Fruit fly (Drosophila melanogaster) whole organism, embryonic: ENCODE data around the gene CG31538.
A peak's percentile ranks its signal among the peaks of the same experiment; 100 is the strongest.

Experiments used
- ATbp ChIP-seq: fragments of 200-800 bp; sonication (Bioruptor generic); optimal IDR thresholded peaks from 2 replicates; lab custom pipeline; 2017; ENCODE audit warnings: missing biosample characterization, mild to moderate bottlenecking, missing genetic modification characterization, missing genetic modification reagents
- Awh ChIP-seq: fragments of 200-800 bp; sonication (Bioruptor generic); IDR thresholded peaks from 2 replicates; pipeline ENCODE4, ENCODE4 v1.3.6; 2022; ENCODE audit warnings: missing biosample characterization, missing genetic modification characterization
- Bdp1 ChIP-seq: fragments of 200-800 bp; sonication (Bioruptor generic); optimal IDR thresholded peaks from 3 replicates; lab custom pipeline; 2016; ENCODE audit warnings: missing biosample characterization, missing genetic modification characterization
- BtbVII ChIP-seq: fragments of 200-800 bp; sonication (Bioruptor generic); optimal IDR thresholded peaks from 3 replicates; lab custom pipeline; 2017; ENCODE audit warnings: missing biosample characterization, mild to moderate bottlenecking, missing genetic modification characterization
- CG10543 ChIP-seq: fragments of 200-800 bp; sonication (Bioruptor generic); optimal IDR thresholded peaks from 3 replicates; lab custom pipeline; 2017; ENCODE audit warnings: missing biosample characterization, mild to moderate bottlenecking, missing genetic modification characterization, moderate library complexity
- CG11247 ChIP-seq: fragments of 200-800 bp; sonication (Bioruptor generic); IDR thresholded peaks from 2 replicates; pipeline ENCODE4 v1.3.6; 2022; ENCODE audit warnings: missing biosample characterization, missing genetic modification characterization
- CG12236 ChIP-seq: fragments of 200-800 bp; sonication (Bioruptor generic); optimal IDR thresholded peaks from 2 replicates; lab custom pipeline; 2016; ENCODE audit warnings: missing biosample characterization, missing genetic modification characterization
- CG12391 ChIP-seq: fragments of 200-800 bp; sonication (Bioruptor generic); optimal IDR thresholded peaks from 3 replicates; lab custom pipeline; 2018; ENCODE audit warnings: missing biosample characterization, mild to moderate bottlenecking, missing genetic modification characterization, moderate library complexity
- CG13123 ChIP-seq: fragments of 200-800 bp; sonication (Bioruptor generic); optimal IDR thresholded peaks from 2 replicates; lab custom pipeline; 2016; ENCODE audit warnings: missing biosample characterization, missing genetic modification characterization
- CG1529 ChIP-seq: fragments of 200-800 bp; sonication (Bioruptor generic); optimal IDR thresholded peaks from 3 replicates; lab custom pipeline; 2018; ENCODE audit warnings: missing biosample characterization, missing genetic modification characterization
- CG16863 ChIP-seq: fragments of 200-800 bp; sonication (Bioruptor generic); optimal IDR thresholded peaks from 3 replicates; lab custom pipeline; 2016; ENCODE audit warnings: missing biosample characterization, missing genetic modification characterization
- CG17186 ChIP-seq: fragments of 200-800 bp; sonication (Bioruptor generic); optimal IDR thresholded peaks from 3 replicates; lab custom pipeline; 2017; ENCODE audit warnings: missing biosample characterization, missing genetic modification reagents, missing genetic modification characterization
- CG18011 ChIP-seq: fragments of 200-800 bp; sonication (Bioruptor generic); optimal IDR thresholded peaks from 2 replicates; lab custom pipeline; 2017; ENCODE audit warnings: missing biosample characterization, missing genetic modification characterization, mild to moderate bottlenecking, moderate library complexity, missing genotype
- CG18262 ChIP-seq: fragments of 200-800 bp; optimal IDR thresholded peaks from 3 replicates; lab custom pipeline; 2019; ENCODE audit warnings: missing biosample characterization, mild to moderate bottlenecking, missing genetic modification characterization, moderate library complexity
- CG3407 ChIP-seq: fragments of 200-800 bp; sonication (Bioruptor generic); optimal IDR thresholded peaks from 2 replicates; lab custom pipeline; 2018; ENCODE audit warnings: missing biosample characterization, mild to moderate bottlenecking, missing genetic modification characterization
- CG7357 ChIP-seq: fragments of 200-800 bp; sonication (Bioruptor generic); IDR thresholded peaks from 3 replicates; pipeline ENCODE4 v1.3.6; 2022; ENCODE audit warnings: missing biosample characterization, missing genetic modification characterization
- CG7556 ChIP-seq: fragments of 200-800 bp; sonication (Bioruptor generic); optimal IDR thresholded peaks from 2 replicates; lab custom pipeline; 2017; ENCODE audit warnings: missing biosample characterization, mild to moderate bottlenecking, missing genetic modification characterization
- CHES-1-like ChIP-seq: fragments of 200-800 bp; sonication (Bioruptor generic); optimal IDR thresholded peaks from 2 replicates; lab custom pipeline; 2016; ENCODE audit warnings: missing biosample characterization, missing genetic modification characterization
- Camta ChIP-seq: fragments of 200-800 bp; sonication (Bioruptor generic); optimal IDR thresholded peaks from 2 replicates; lab custom pipeline; 2016; ENCODE audit warnings: missing biosample characterization, missing genetic modification characterization
- Hr39 ChIP-seq: fragments of >200 bp; optimal IDR thresholded peaks from 2 replicates; lab custom pipeline; 2017
- MTF-1 ChIP-seq: fragments of 200-800 bp; sonication (Bioruptor generic); optimal IDR thresholded peaks from 2 replicates; lab custom pipeline; 2018; ENCODE audit warnings: missing biosample characterization, mild to moderate bottlenecking, missing genetic modification characterization, borderline replicate concordance
- NC2α ChIP-seq: fragments of 200-800 bp; sonication (Bioruptor generic); optimal IDR thresholded peaks from 2 replicates; lab custom pipeline; 2016; ENCODE audit warnings: missing biosample characterization, missing genetic modification characterization
- PHDP ChIP-seq: fragments of 200-800 bp; sonication (Bioruptor generic); optimal IDR thresholded peaks from 3 replicates; lab custom pipeline; 2018; ENCODE audit warnings: missing biosample characterization, mild to moderate bottlenecking, missing genetic modification characterization, moderate library complexity
- Ravus ChIP-seq: fragments of 200-800 bp; sonication (Bioruptor generic); IDR thresholded peaks from 2 replicates; pipeline ENCODE4 v1.3.6; 2022; ENCODE audit warnings: missing biosample characterization, missing genetic modification characterization
- Sox100B ChIP-seq: fragments of 200-800 bp; sonication (Bioruptor generic); optimal IDR thresholded peaks from 3 replicates; lab custom pipeline; 2018; ENCODE audit warnings: missing biosample characterization, mild to moderate bottlenecking, missing genetic modification characterization
- Xrp1 ChIP-seq: fragments of 200-800 bp; sonication (Bioruptor generic); IDR thresholded peaks from 2 replicates; pipeline ENCODE4 v1.3.6; 2022; ENCODE audit warnings: missing biosample characterization, missing genetic modification characterization
- ac ChIP-seq: fragments of 200-800 bp; sonication (Bioruptor generic); optimal IDR thresholded peaks from 3 replicates; lab custom pipeline; 2017; ENCODE audit warnings: missing biosample characterization, mild to moderate bottlenecking, missing genetic modification characterization
- bsh ChIP-seq, 2 experiments: fragments of 200-800 bp; sonication (Bioruptor generic); optimal IDR thresholded peaks; 2 replicates each; lab custom pipeline; 2017 to 2018; ENCODE audit warnings: mild to moderate bottlenecking in 2 of 2, missing biosample characterization in 2 of 2, missing genetic modification characterization in 2 of 2, moderate library complexity in 1 of 2
- cato ChIP-seq: fragments of 200-800 bp; sonication (Bioruptor generic); optimal IDR thresholded peaks from 2 replicates; lab custom pipeline; 2016; ENCODE audit warnings: missing biosample characterization, missing genetic modification characterization, borderline replicate concordance
- chm ChIP-seq: fragments of 200-800 bp; sonication (Bioruptor generic); IDR thresholded peaks from 2 replicates; pipeline ENCODE4 v1.3.6; 2022; ENCODE audit warnings: missing biosample characterization, missing genetic modification characterization
- cwo ChIP-seq: fragments of 200-800 bp; sonication (Bioruptor generic); optimal IDR thresholded peaks from 3 replicates; lab custom pipeline; 2017; ENCODE audit warnings: missing biosample characterization, missing genetic modification characterization, mild to moderate bottlenecking, moderate library complexity, missing genetic modification reagents
- dmrt99B ChIP-seq: fragments of 200-800 bp; sonication (Bioruptor generic); optimal IDR thresholded peaks from 2 replicates; lab custom pipeline; 2018; ENCODE audit warnings: missing biosample characterization, mild to moderate bottlenecking, missing genetic modification characterization, moderate library complexity
- emc ChIP-seq: fragments of 200-800 bp; sonication (Bioruptor generic); optimal IDR thresholded peaks from 2 replicates; lab custom pipeline; 2016; ENCODE audit warnings: missing biosample characterization, missing genetic modification characterization
- en ChIP-seq: fragments of 200-800 bp; sonication (Bioruptor generic); optimal IDR thresholded peaks from 2 replicates; lab custom pipeline; 2016; ENCODE audit warnings: missing biosample characterization, missing genetic modification characterization
- eve ChIP-seq, 2 experiments: fragments of >200 bp; optimal IDR thresholded peaks; 2 replicates each; lab custom pipeline; 2017; ENCODE audit warnings: missing biosample characterization in 2 of 2, missing genetic modification characterization in 2 of 2
- gem ChIP-seq: fragments of 200-800 bp; sonication (Bioruptor generic); optimal IDR thresholded peaks from 2 replicates; lab custom pipeline; 2019; ENCODE audit warnings: missing biosample characterization, mild to moderate bottlenecking, missing genetic modification characterization, moderate library complexity
- kah ChIP-seq: fragments of 200-800 bp; sonication (Bioruptor generic); optimal IDR thresholded peaks from 2 replicates; lab custom pipeline; 2018; ENCODE audit warnings: missing biosample characterization, mild to moderate bottlenecking, missing genetic modification characterization
- kay ChIP-seq: fragments of 200-800 bp; sonication (Bioruptor generic); optimal IDR thresholded peaks from 2 replicates; lab custom pipeline; 2016; ENCODE audit warnings: missing biosample characterization, missing genetic modification characterization
- lab ChIP-seq: fragments of 200-800 bp; sonication (Bioruptor generic); optimal IDR thresholded peaks from 3 replicates; lab custom pipeline; 2017; ENCODE audit warnings: missing biosample characterization, missing genetic modification characterization, mild to moderate bottlenecking, moderate library complexity, missing genetic modification reagents
- lilli ChIP-seq: fragments of 200-800 bp; sonication (Bioruptor generic); optimal IDR thresholded peaks from 3 replicates; lab custom pipeline; 2016; ENCODE audit warnings: missing biosample characterization, missing genetic modification characterization
- lola ChIP-seq, 3 experiments: fragments of >200 bp in 2 of 3; fragments of 200-800 bp in 1 of 3; sonication (Bioruptor generic) in 1 of 3; optimal IDR thresholded peaks; 2 replicates each; lab custom pipeline; 2017 to 2019; ENCODE audit warnings: missing biosample characterization in 3 of 3, missing genetic modification characterization in 3 of 3, mild to moderate bottlenecking in 1 of 3, moderate library complexity in 1 of 3
- mam ChIP-seq: fragments of 200-800 bp; sonication (Bioruptor generic); optimal IDR thresholded peaks from 3 replicates; lab custom pipeline; 2016; ENCODE audit warnings: missing biosample characterization, missing genetic modification characterization
- nerfin-2 ChIP-seq: fragments of 200-800 bp; sonication (Bioruptor generic); IDR thresholded peaks from 2 replicates; pipeline ENCODE4 v1.3.6; 2022; ENCODE audit warnings: missing biosample characterization, missing genetic modification characterization; ENCODE audit not compliant: partially characterized antibody
- onecut ChIP-seq: fragments of 200-800 bp; sonication (Bioruptor generic); IDR thresholded peaks from 2 replicates; pipeline ENCODE4 v1.3.6; 2022; ENCODE audit warnings: missing biosample characterization, missing genetic modification characterization
- pho ChIP-seq: fragments of 200-800 bp; sonication (Bioruptor generic); optimal IDR thresholded peaks from 2 replicates; lab custom pipeline; 2016; ENCODE audit warnings: missing biosample characterization, missing genetic modification characterization
- sim ChIP-seq: fragments of 200-800 bp; sonication (Bioruptor generic); IDR thresholded peaks from 2 replicates; pipeline ENCODE4 v1.3.6; 2022; ENCODE audit warnings: missing biosample characterization, missing genetic modification characterization
- toy ChIP-seq: fragments of 200-800 bp; sonication (Bioruptor generic); IDR thresholded peaks from 2 replicates; pipeline ENCODE4 v1.3.6; 2022; ENCODE audit warnings: missing biosample characterization, missing genetic modification characterization
- tx ChIP-seq: fragments of 200-800 bp; sonication (Bioruptor generic); optimal IDR thresholded peaks from 2 replicates; lab custom pipeline; 2016; ENCODE audit warnings: missing biosample characterization, missing genetic modification characterization
- z ChIP-seq: fragments of 200-800 bp; sonication (Bioruptor generic); IDR thresholded peaks from 3 replicates; pipeline ENCODE4 v1.3.6; 2022; ENCODE audit warnings: missing biosample characterization, missing genetic modification characterization

CG31538 gene

DNA sequence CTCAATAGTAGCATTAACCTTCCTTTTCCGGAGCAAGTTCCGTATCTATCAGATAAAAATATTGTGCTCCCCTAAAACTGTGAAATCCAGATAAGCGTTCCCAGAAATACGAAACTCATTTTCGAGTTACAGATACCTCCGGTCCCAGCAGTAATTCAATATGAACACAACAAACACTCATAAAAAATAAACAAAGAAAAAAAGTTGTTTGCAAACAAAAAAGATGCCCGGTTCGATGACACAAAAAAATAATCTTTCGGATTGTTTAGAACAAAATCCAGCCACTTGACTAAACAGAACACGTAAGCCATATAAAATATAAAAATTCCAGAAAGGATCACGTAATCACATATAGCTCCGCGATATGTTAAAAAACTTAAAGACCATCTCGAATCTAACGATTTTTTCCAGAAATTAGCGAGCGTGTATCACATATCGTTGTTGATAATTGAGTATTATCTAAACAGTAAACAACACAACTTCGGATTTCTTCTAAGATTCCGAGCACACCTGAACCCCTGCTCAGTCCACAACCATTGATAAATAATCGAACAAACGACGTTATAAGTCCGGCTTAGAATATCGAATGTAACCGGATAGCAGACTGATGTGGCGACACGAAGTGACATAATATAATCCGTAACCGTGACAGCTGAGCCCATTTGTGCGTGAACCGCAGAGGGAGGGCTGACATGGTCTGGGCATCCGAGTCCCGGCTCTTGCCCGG lies 41.6 kb upstream of the CG31538 start (continued):
- TF ChIP-seq Sox100B (peak; percentile 50), CG18011 (GFP tag; lab: Kevin White, UChicago) (peak; percentile 2), kay (GFP tag; lab: Kevin White, UChicago) (peak; percentile 24), CG11247 (GFP tag; lab: Robert Waterston, UW) (0 out of 2 replicates have a peak, but pooled peaks have one; percentile 26), NC2α (GFP tag; lab: Kevin White, UChicago) (peak; percentile 19), lilli (GFP tag; lab: Kevin White, UChicago) (no peak), z (0 out of 3 replicates have a peak, but pooled peaks have one; percentile 42), pho (GFP tag; lab: Kevin White, UChicago) (peak; percentile 21), chm (GFP tag; lab: Robert Waterston, UW) (peak; percentile 63; the same call in 1 of the 2 replicates), eve (GFP tag; optimal IDR thresholded peaks at IDR 0.05; lab: Kevin White, UChicago) (peak in 1 of 2 experiments; percentile 57), ac (peak; percentile 74), CG7357 (GFP tag; lab: Robert Waterston, UW) (no peak), CHES-1-like (GFP tag; lab: Kevin White, UChicago) (peak; percentile 9), CG3407 (GFP tag; lab: Kevin White, UChicago) (peak; percentile 61), en (peak; percentile 28), CG12236 (peak; percentile 54), tx (peak; percentile 17), Hr39 (lab: Kevin White, UChicago) (no peak), CG10543 (GFP tag; lab: Kevin White, UChicago) (peak; percentile 13), PHDP (peak; percentile 51), Camta (peak; percentile 63), nerfin-2 (no peak), Ravus (no peak), gem (tag; lab: Kevin White, UChicago) (peak; percentile 64), Awh (GFP tag; lab: Robert Waterston, UW) (peak; percentile 63; the same call in 1 of the 2 replicates), BtbVII (GFP tag; lab: Kevin White, UChicago) (peak; percentile 16), MTF-1 (peak; percentile 72), bsh (GFP tag; optimal IDR thresholded peaks at IDR 0.05; lab: Kevin White, UChicago) (peak in 1 of 2 experiments; percentile 59), ATbp (GFP tag; lab: Kevin White, UChicago) (peak; percentile 75), cato (GFP tag; lab: Kevin White, UChicago) (no peak), lab (GFP tag; lab: Kevin White, UChicago) (peak; percentile 30), CG16863 (GFP tag; lab: Kevin White, UChicago) (peak; percentile 48), mam (GFP tag; lab: Kevin White, UChicago) (no peak), Xrp1 (peak; percentile 79), CG1529 (peak; percentile 31), toy (GFP tag; lab: Robert Waterston, UW) (no peak), cwo (GFP tag; lab: Kevin White, UChicago) (no peak), CG17186 (no peak), CG12391 (tag; lab: Kevin White, UChicago) (peak; percentile 31), sim (GFP tag; lab: Robert Waterston, UW) (peak; percentile 68; the same call in 1 of the 2 replicates), lola (GFP tag; optimal IDR thresholded peaks at IDR 0.05; lab: Kevin White, UChicago) (peak in 1 of 3 experiments; percentile 56), CG13123 (GFP tag; lab: Kevin White, UChicago) (peak; percentile 12), dmrt99B (peak; percentile 11), onecut (GFP tag; lab: Robert Waterston, UW) (peak; percentile 45), CG18262 (tag; lab: Kevin White, UChicago) (peak; percentile 60), Bdp1 (GFP tag; lab: Kevin White, UChicago) (peak; percentile 8), CG7556 (GFP tag; lab: Kevin White, UChicago) (peak; percentile 61), emc (no peak), kah (peak; percentile 0)
